Fruit fly (Drosophila melanogaster) whole organism, adult: ENCODE data around the gene Pp4-19C.
"Not testable (repeated sequence)": the region's sequence is repeated elsewhere in the genome, so short reads cannot be mapped to it uniquely, and the experiment has no call there.

Experiments
- CG11617 ChIP-seq: fragments of 200-800 bp; sonication (Bioruptor generic); optimal IDR thresholded peaks from 2 replicates; lab custom pipeline; 2017; ENCODE audit warnings: mild to moderate bottlenecking, missing biosample characterization, missing genetic modification reagents, missing genetic modification characterization
- CG12768 ChIP-seq: fragments of 200-800 bp; sonication (Bioruptor generic); optimal IDR thresholded peaks from 2 replicates; lab custom pipeline; 2017; ENCODE audit warnings: missing biosample characterization, missing genetic modification characterization, mild to moderate bottlenecking, moderate library complexity, missing genetic modification reagents
- CG14711 ChIP-seq: fragments of 200-800 bp; sonication (Bioruptor generic); optimal IDR thresholded peaks from 2 replicates; lab custom pipeline; 2018; ENCODE audit warnings: missing biosample characterization, mild to moderate bottlenecking, missing genetic modification characterization, moderate library complexity
- CG1620 ChIP-seq: fragments of 200-800 bp; sonication (Bioruptor generic); optimal IDR thresholded peaks from 2 replicates; lab custom pipeline; 2016; ENCODE audit warnings: missing biosample characterization, missing genetic modification characterization
- CG33017 ChIP-seq: fragments of 200-800 bp; sonication (Bioruptor generic); optimal IDR thresholded peaks from 2 replicates; lab custom pipeline; 2018; ENCODE audit warnings: missing biosample characterization, mild to moderate bottlenecking, missing genetic modification characterization, moderate library complexity
- CG5204 ChIP-seq: fragments of 200-800 bp; sonication (Bioruptor generic); optimal IDR thresholded peaks from 2 replicates; lab custom pipeline; 2016; ENCODE audit warnings: missing biosample characterization, missing genetic modification characterization
- CG7045 ChIP-seq: fragments of 200-800 bp; sonication (Bioruptor generic); optimal IDR thresholded peaks from 2 replicates; lab custom pipeline; 2017; ENCODE audit warnings: missing biosample characterization, mild to moderate bottlenecking, missing genetic modification characterization
- CG7101 ChIP-seq: fragments of 200-800 bp; sonication (Bioruptor generic); optimal IDR thresholded peaks from 2 replicates; lab custom pipeline; 2018; ENCODE audit warnings: missing biosample characterization, mild to moderate bottlenecking, missing genetic modification characterization, moderate library complexity
- Crg-1 ChIP-seq: fragments of 200-800 bp; sonication (Bioruptor generic); optimal IDR thresholded peaks from 2 replicates; lab custom pipeline; 2016; ENCODE audit warnings: missing biosample characterization, missing genetic modification characterization
- Hr96 ChIP-seq: fragments of 200-800 bp; sonication (Bioruptor generic); optimal IDR thresholded peaks from 2 replicates; lab custom pipeline; 2016; ENCODE audit warnings: missing biosample characterization, missing genetic modification characterization
- Mnt ChIP-seq: fragments of 200-800 bp; sonication (Bioruptor generic); optimal IDR thresholded peaks from 2 replicates; lab custom pipeline; 2016; ENCODE audit warnings: missing biosample characterization, mild to moderate bottlenecking, missing genetic modification characterization
- bab1 ChIP-seq: fragments of 200-800 bp; sonication (Bioruptor generic); optimal IDR thresholded peaks from 3 replicates; lab custom pipeline; 2019; ENCODE audit warnings: missing biosample characterization, mild to moderate bottlenecking, missing genetic modification characterization, moderate library complexity
- cic ChIP-seq: fragments of 200-800 bp; sonication (Bioruptor generic); optimal IDR thresholded peaks from 2 replicates; lab custom pipeline; 2017; ENCODE audit warnings: missing biosample characterization, mild to moderate bottlenecking, missing genetic modification characterization, moderate library complexity
- cnc ChIP-seq, 2 experiments: fragments of >200 bp; optimal IDR thresholded peaks; 2 replicates each; lab custom pipeline; 2017
- kay ChIP-seq: fragments of 200-800 bp; sonication (Bioruptor generic); peaks from one replicate; lab custom pipeline; 2016; ENCODE audit warnings: missing biosample characterization, missing genetic modification characterization, borderline replicate concordance
- ovo ChIP-seq: fragments of 200-800 bp; sonication (Bioruptor generic); optimal IDR thresholded peaks from 2 replicates; lab custom pipeline; 2016; ENCODE audit warnings: missing biosample characterization, missing genetic modification characterization
- pad ChIP-seq: fragments of 200-800 bp; sonication (Bioruptor generic); optimal IDR thresholded peaks from 3 replicates; lab custom pipeline; 2017; ENCODE audit warnings: missing biosample characterization, missing genetic modification characterization, mild to moderate bottlenecking, moderate library complexity, missing genetic modification reagents
- tj ChIP-seq: fragments of 200-800 bp; sonication (Bioruptor generic); optimal IDR thresholded peaks from 3 replicates; lab custom pipeline; 2017; ENCODE audit warnings: missing biosample characterization, mild to moderate bottlenecking, missing genetic modification characterization, moderate library complexity
- toe ChIP-seq: fragments of 200-800 bp; sonication (Bioruptor generic); optimal IDR thresholded peaks from 2 replicates; lab custom pipeline; 2016; ENCODE audit warnings: missing biosample characterization, missing genetic modification characterization

The Pp4-19C gene

DNA sequence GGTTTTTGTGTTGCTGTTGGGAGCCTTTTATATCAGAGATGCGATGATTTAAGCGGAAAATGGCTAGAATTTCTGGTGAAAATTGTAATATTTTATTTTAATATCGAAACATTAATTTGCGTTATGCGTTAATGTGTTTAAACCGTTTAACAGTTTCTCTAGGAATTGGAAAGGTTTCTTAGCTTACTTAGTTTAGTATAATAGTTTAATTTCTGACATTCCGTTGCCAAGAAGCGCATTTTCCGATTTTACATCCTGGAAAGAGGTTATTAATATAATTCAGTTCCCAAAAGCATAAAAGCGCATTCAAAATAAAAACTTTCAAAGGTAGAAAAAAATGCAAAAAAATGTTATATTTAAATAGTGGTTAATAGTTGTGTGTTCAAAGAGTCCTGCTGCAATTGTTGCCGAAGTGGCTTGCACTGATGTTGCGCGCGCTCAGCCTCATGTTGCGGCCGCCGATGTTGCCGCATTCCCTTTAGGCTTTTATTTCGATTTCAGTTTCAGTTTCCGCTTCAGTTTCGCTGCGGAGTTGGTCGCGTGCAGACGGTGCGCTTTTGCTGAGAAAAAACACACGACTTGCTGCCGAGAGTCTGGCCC is 25.1 kb upstream of the Pp4-19C start, which contains the start of gene tbc:
Gene tbc (plus strand): TSS at position 504 of the 600 bp plus-strand sequence.
- TF ChIP-seq CG12768 (GFP tag; lab: Kevin White, UChicago) (no peak), Crg-1 (no peak), Hr96 (GFP tag; lab: Kevin White, UChicago) (no peak), CG14711 (tag; lab: Kevin White, UChicago) (no peak), pad (GFP tag; lab: Kevin White, UChicago) (no peak), CG7045 (GFP tag; lab: Kevin White, UChicago) (no peak), tj (GFP tag; lab: Kevin White, UChicago) (no peak), toe (GFP tag; lab: Kevin White, UChicago) (no peak), ovo (GFP tag; lab: Kevin White, UChicago) (no peak), bab1 (no peak), CG5204 (no peak), CG11617 (GFP tag; lab: Kevin White, UChicago) (no peak), CG33017 (tag; lab: Kevin White, UChicago) (no peak)

DNA sequence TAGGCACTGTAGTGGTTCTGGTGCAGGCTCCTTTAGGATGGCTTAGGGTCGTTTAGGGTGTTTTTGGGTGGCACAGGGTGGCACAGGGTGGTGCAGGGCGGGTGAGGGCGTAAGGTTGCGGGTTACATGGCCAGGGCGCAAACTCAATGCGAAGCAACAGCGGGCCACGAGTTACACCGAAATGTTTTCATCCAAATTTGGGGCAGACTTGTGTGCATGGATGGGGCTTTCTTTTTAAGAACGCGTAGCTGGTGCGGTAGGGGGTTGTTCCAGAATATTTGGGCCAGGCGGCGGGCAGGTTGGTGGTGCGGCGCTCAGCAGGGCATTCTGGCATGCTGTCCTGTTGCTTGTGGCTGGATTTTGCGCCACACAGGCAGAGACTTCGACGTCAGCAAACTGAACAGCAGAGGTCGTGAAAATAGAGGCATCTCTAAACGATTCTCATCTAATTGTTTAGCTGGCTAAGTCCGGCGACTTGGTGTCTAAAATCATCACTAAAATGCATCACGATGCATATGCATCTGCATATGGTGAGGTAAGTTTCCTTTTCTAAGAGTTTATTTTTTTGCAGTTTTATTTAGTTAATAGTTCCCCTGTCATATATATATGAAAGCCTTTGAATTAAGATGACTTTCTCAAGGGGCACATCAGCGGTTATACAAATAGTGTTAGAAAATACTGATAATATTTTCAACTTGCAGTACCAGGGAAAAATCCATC is 24.2 kb upstream of the Pp4-19C start:
- TF ChIP-seq Mnt (GFP tag; lab: Kevin White, UChicago), result no peak

DNA sequence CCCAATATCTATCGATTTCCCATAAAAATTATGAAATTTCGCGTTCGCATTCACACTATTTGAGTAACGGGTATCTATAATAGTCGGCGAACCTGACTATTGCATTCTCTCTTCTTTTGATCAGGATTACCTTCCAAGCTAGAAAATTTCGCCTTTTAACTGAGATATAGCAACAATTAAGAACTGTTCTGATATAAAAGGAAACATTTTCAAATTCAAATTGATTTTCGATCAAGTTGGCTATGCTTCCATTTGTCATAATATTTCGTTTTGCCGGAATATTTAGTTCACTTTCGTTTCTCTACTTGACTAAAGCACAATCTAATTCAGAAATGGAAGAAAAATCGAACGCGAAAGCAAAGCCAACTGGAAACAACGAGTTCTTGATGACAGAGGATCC is 22.3 kb upstream of the Pp4-19C start, which contains the start of gene CG42578:
Gene CG42578 (plus strand): TSS at position 301 of the 400 bp plus-strand sequence.
- not testable (repeated sequence) for TF ChIP-seq CG5204; CG33017 (tag; lab: Kevin White, UChicago); Mnt (GFP tag; lab: Kevin White, UChicago)

DNA sequence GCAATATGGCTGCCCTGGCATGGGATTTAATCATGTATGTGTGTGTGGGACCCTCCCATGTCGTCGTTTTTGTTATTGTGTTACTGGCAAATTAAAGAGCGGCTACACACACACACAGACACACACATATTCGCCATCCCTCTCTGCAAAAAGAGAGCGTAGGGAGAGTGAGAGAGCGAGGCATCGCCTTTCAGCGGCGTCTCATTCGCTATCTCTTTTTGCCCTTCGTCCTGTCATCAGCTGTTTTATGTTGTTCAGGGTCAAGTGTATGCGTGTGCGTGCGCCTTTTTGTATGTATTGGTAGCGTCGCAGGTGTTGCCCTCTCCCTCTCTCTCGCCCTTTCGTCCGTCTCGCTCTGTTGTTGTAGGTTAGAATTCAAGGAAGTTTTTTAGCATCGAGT is 13.1 kb upstream of the Pp4-19C start:
- no peak for TF ChIP-seq Hr96 (GFP tag; lab: Kevin White, UChicago)
- no peak for TF ChIP-seq kay (GFP tag; lab: Kevin White, UChicago)
- no peak for TF ChIP-seq Crg-1
- no peak for TF ChIP-seq bab1
- no peak for TF ChIP-seq Mnt (GFP tag; lab: Kevin White, UChicago)
- no peak for TF ChIP-seq cic (GFP tag; lab: Kevin White, UChicago)
- no peak for TF ChIP-seq CG12768 (GFP tag; lab: Kevin White, UChicago)
- no peak for TF ChIP-seq cnc (optimal IDR thresholded peaks at IDR 0.05; lab: Kevin White, UChicago)
- no peak for TF ChIP-seq CG7045 (GFP tag; lab: Kevin White, UChicago)
- no peak for TF ChIP-seq CG14711 (tag; lab: Kevin White, UChicago)
- TF ChIP-seq toe (GFP tag; lab: Kevin White, UChicago), result no peak

DNA sequence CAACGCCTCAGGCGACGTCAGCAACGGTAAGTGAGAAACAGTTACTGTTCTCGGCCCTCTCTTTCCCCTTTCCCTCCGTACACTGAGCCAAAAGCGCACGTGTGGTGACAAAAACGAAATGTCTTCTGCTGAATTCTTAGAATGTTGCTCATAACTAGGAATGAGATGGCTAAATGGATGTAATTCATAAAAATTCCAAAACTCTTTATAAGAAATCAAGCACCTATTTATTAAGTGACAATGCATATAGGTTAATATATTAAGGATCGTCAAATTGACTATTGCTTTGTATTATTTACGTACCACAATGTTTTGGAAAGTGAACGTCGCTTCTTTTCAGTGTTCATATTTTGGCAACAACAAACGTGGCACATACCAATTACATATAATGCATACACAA is 10.7 kb upstream of the Pp4-19C start:
- TF ChIP-seq CG11617 (GFP tag; lab: Kevin White, UChicago), result no peak
- TF ChIP-seq Hr96 (GFP tag; lab: Kevin White, UChicago), result peak; percentile 8
- TF ChIP-seq CG5204, result peak; percentile 43
- peak; percentile 6 for TF ChIP-seq CG7101

DNA sequence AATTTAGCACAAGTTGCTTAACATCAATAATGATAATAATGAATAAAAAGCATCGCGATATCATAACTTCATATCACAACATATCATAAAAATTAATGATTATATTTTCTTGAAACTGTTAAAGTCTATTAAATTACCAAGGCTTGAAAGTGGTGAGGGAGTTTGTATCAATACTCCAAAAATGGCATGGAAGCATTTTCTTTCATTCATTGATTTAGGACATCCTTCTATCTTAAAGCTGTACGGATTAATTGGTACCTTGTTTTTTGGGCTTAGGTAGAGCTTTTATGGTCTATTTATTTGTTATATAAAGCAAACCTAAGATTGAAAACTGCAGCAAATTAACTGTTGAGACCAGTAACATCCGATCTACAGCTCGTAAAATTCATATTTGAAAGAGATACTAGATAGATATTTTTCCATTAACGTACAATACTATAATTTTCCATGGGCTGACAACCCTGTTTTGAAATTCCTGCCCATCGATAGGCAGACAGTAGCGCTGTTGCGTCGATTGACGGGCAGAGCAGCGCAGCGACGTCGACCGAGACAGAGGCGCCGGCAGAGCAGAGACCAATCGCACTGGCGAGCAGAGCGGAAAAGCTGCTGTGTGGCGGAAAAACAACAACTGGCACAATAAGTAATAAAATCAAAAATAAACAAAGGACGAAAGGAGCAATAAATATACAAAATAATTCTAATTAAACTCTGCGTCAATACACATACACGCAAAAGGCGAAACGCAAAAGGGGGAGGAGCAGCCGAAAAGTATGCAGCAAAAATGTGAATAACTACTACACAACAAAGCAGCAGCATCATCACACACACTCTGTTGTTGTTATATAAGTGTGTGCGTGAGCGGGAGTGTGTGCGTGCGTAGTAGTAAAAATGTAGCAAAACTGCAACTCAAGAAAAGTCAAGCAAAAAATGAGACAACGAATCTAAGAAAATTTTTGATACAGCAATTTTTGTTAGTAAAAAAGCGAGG is 9.8 kb upstream of the Pp4-19C start, which contains the start of gene CG1695:
Gene CG1695 (plus strand): TSS at position 606 of the 988 bp plus-strand sequence.
- no peak for TF ChIP-seq CG11617 (GFP tag; lab: Kevin White, UChicago)
- TF ChIP-seq CG14711 (tag; lab: Kevin White, UChicago), result peak; percentile 64
- no peak for TF ChIP-seq tj (GFP tag; lab: Kevin White, UChicago)
- peak; percentile 29 for TF ChIP-seq toe (GFP tag; lab: Kevin White, UChicago)
- TF ChIP-seq CG7045 (GFP tag; lab: Kevin White, UChicago), result peak; percentile 5
- TF ChIP-seq Crg-1, result no peak
- no peak for TF ChIP-seq pad (GFP tag; lab: Kevin White, UChicago)
- peak; percentile 40 for TF ChIP-seq CG5204
- TF ChIP-seq cic (GFP tag; lab: Kevin White, UChicago), result no peak
- no peak for TF ChIP-seq CG1620 (GFP tag; lab: Kevin White, UChicago)
